Worm (Caenorhabditis elegans) whole organism, young adult: ENCODE measurements around the gene ogt-1.
A peak's percentile ranks its signal among the peaks of the same experiment; 100 is the strongest.

Source experiments
- B0019.2 ChIP-seq: fragments of 200-800 bp; sonication (Bioruptor generic); conservative IDR thresholded peaks from 2 replicates; pipeline ENCODE4 v1.3.6; 2022; ENCODE audit warnings: missing genetic modification reagents, missing genetic modification characterization, missing compliant biosample characterization
- D2030.7 ChIP-seq: fragments of 200-800 bp; sonication (Bioruptor generic); IDR thresholded peaks from 2 replicates; pipeline ENCODE4 v1.3.6; 2022; ENCODE audit warnings: missing genetic modification reagents, missing genetic modification characterization, missing compliant biosample characterization
- K11D2.4 ChIP-seq: fragments of 200-800 bp; sonication (Bioruptor generic); IDR thresholded peaks from 2 replicates; pipeline ENCODE4 v1.3.6; 2022; ENCODE audit warnings: missing genetic modification reagents, missing genetic modification characterization, missing compliant biosample characterization
- K12H6.12 ChIP-seq: fragments of 200-800 bp; sonication (Bioruptor generic); optimal IDR thresholded peaks from 2 replicates; lab custom pipeline; 2018; ENCODE audit warnings: mild to moderate bottlenecking, missing genetic modification characterization, missing compliant biosample characterization
- Y53G8AR.9 ChIP-seq: fragments of 200-800 bp; sonication (Bioruptor generic); conservative IDR thresholded peaks from 2 replicates; pipeline ENCODE4 v1.3.6; 2022; ENCODE audit warnings: missing genetic modification reagents, missing genetic modification characterization, missing compliant biosample characterization
- ama-1 ChIP-seq, 3 experiments: fragments of 150-350 bp in 1 of 3; sonication (generic microtip) in 2 of 3; optimal IDR thresholded peaks; 2 replicates each; lab custom pipeline; 2014 to 2018; ENCODE audit warnings: missing biosample characterization in 2 of 3, missing genetic modification characterization in 2 of 3, missing genetic modification reagents in 2 of 3
- aptf-2 ChIP-seq: fragments of 200-800 bp; sonication (Bioruptor generic); conservative IDR thresholded peaks from 2 replicates; pipeline ENCODE4 v1.3.6; 2022; ENCODE audit warnings: missing genetic modification reagents, missing genetic modification characterization, missing compliant biosample characterization
- aptf-3 ChIP-seq: fragments of 200-800 bp; sonication (Bioruptor generic); IDR thresholded peaks from 2 replicates; pipeline ENCODE4 v1.3.6; 2022; ENCODE audit warnings: missing genetic modification characterization, missing compliant biosample characterization
- attf-3 ChIP-seq: fragments of 200-800 bp; sonication (Bioruptor generic); conservative IDR thresholded peaks from 2 replicates; pipeline ENCODE4 v1.3.6; 2022; ENCODE audit warnings: missing genetic modification reagents, missing genetic modification characterization, missing compliant biosample characterization
- bed-1 ChIP-seq: fragments of 200-800 bp; sonication (Bioruptor generic); IDR thresholded peaks from 2 replicates; pipeline ENCODE4 v1.3.6; 2022; ENCODE audit warnings: missing genetic modification reagents, missing genetic modification characterization, missing compliant biosample characterization
- ceh-40 ChIP-seq: fragments of 200-800 bp; sonication (Bioruptor generic); IDR thresholded peaks from 2 replicates; pipeline ENCODE4 v1.3.6; 2022; ENCODE audit warnings: missing genetic modification characterization, missing compliant biosample characterization
- ceh-79 ChIP-seq: sonication (generic microtip); optimal IDR thresholded peaks from 2 replicates; lab custom pipeline; 2017; ENCODE audit warnings: mild to moderate bottlenecking, missing genetic modification characterization, missing compliant biosample characterization
- ceh-91 ChIP-seq: fragments of 200-800 bp; sonication (Bioruptor generic); IDR thresholded peaks from 2 replicates; pipeline ENCODE4 v1.3.6; 2022; ENCODE audit warnings: missing genetic modification reagents, missing genetic modification characterization, missing compliant biosample characterization
- dox-1 ChIP-seq: fragments of 200-800 bp; sonication (Bioruptor generic); IDR thresholded peaks from 2 replicates; pipeline ENCODE4 v1.3.6; 2022; ENCODE audit warnings: missing genetic modification reagents, missing genetic modification characterization, missing compliant biosample characterization
- dpl-1 ChIP-seq: fragments of 150-350 bp; optimal IDR thresholded peaks from 2 replicates; lab custom pipeline; 2014; ENCODE audit warnings: missing biosample characterization, missing genetic modification reagents, missing genetic modification characterization
- efl-1 ChIP-seq: fragments of 150-350 bp; optimal IDR thresholded peaks from 2 replicates; lab custom pipeline; 2014; ENCODE audit warnings: missing biosample characterization, missing genetic modification reagents, missing genetic modification characterization
- ekl-4 ChIP-seq: fragments of 200-800 bp; sonication (Bioruptor generic); IDR thresholded peaks from 2 replicates; pipeline ENCODE4 v1.3.6; 2022; ENCODE audit warnings: missing genetic modification reagents, missing genetic modification characterization, missing compliant biosample characterization
- fkh-3 ChIP-seq: sonication (generic microtip); optimal IDR thresholded peaks from 2 replicates; lab custom pipeline; 2016; ENCODE audit warnings: mild to moderate bottlenecking, missing genetic modification characterization, missing compliant biosample characterization
- hmg-1.2 ChIP-seq: fragments of 200-800 bp; sonication (Bioruptor generic); IDR thresholded peaks from 2 replicates; pipeline ENCODE4 v1.3.6; 2022; ENCODE audit warnings: missing genetic modification reagents, missing genetic modification characterization, missing compliant biosample characterization
- hsf-1 ChIP-seq: fragments of 200-800 bp; sonication (Bioruptor generic); IDR thresholded peaks from 2 replicates; pipeline ENCODE4 v1.3.6; 2022; ENCODE audit warnings: missing genetic modification reagents, missing genetic modification characterization, missing compliant biosample characterization
- let-526 ChIP-seq: fragments of 200-800 bp; sonication (Bioruptor generic); IDR thresholded peaks from 2 replicates; pipeline ENCODE4 v1.3.6; 2022; ENCODE audit warnings: missing genetic modification reagents, missing genetic modification characterization, missing compliant biosample characterization
- lin-54 ChIP-seq: fragments of 200-800 bp; sonication (Bioruptor generic); optimal IDR thresholded peaks from 2 replicates; lab custom pipeline; 2018; ENCODE audit warnings: mild to moderate bottlenecking, missing genetic modification characterization, missing compliant biosample characterization
- lsl-1 ChIP-seq: fragments of 200-800 bp; sonication (Bioruptor generic); optimal IDR thresholded peaks from 2 replicates; lab custom pipeline; 2018; ENCODE audit warnings: mild to moderate bottlenecking, missing genetic modification characterization, moderate library complexity, missing compliant biosample characterization
- madf-3 ChIP-seq: fragments of 200-800 bp; sonication (Bioruptor generic); IDR thresholded peaks from 2 replicates; pipeline ENCODE4 v1.3.6; 2022; ENCODE audit warnings: missing genetic modification reagents, missing genetic modification characterization, missing compliant biosample characterization
- madf-6 ChIP-seq: fragments of 200-800 bp; sonication (Bioruptor generic); IDR thresholded peaks from 2 replicates; pipeline ENCODE4 v1.3.6; 2022; ENCODE audit warnings: missing genetic modification reagents, missing genetic modification characterization, missing compliant biosample characterization
- mel-28 ChIP-seq: sonication (generic microtip); optimal IDR thresholded peaks from 2 replicates; lab custom pipeline; 2016; ENCODE audit warnings: borderline replicate concordance, mild to moderate bottlenecking, missing genetic modification characterization, missing compliant biosample characterization
- nfya-2 ChIP-seq: fragments of 200-800 bp; sonication (Bioruptor generic); IDR thresholded peaks from 2 replicates; pipeline ENCODE4 v1.3.6; 2022; ENCODE audit warnings: missing genetic modification reagents, missing genetic modification characterization, missing compliant biosample characterization
- nfyb-1 ChIP-seq: fragments of 200-800 bp; sonication (Bioruptor generic); IDR thresholded peaks from 2 replicates; pipeline ENCODE4 v1.3.6; 2022; ENCODE audit warnings: missing genetic modification reagents, missing genetic modification characterization, missing compliant biosample characterization
- pha-4 ChIP-seq: fragments of 150-350 bp; sonication (generic microtip); optimal IDR thresholded peaks from 2 replicates; lab custom pipeline; 2014; ENCODE audit warnings: missing biosample characterization, missing genetic modification reagents, missing genetic modification characterization
- rcor-1 ChIP-seq: fragments of 200-800 bp; sonication (Bioruptor generic); IDR thresholded peaks from 2 replicates; pipeline ENCODE4 v1.3.6; 2022; ENCODE audit warnings: missing genetic modification reagents, missing genetic modification characterization, missing compliant biosample characterization
- rpc-1 ChIP-seq, 2 experiments: fragments of 150-350 bp in 1 of 2; sonication (generic microtip) in 1 of 2; optimal IDR thresholded peaks; 2 replicates each; lab custom pipeline; 2014 to 2018; ENCODE audit warnings: missing biosample characterization in 1 of 2, missing genetic modification characterization in 1 of 2, missing genetic modification reagents in 1 of 2, missing genotype in 1 of 2
- snpc-1.1 ChIP-seq: sonication (generic microtip); optimal IDR thresholded peaks from 2 replicates; lab custom pipeline; 2017; ENCODE audit warnings: missing genetic modification characterization, mild to moderate bottlenecking, missing compliant biosample characterization, antibody characterized with exemption, moderate library complexity, missing genotype, missing genetic modification reagents; ENCODE audit not compliant: insufficient read depth
- snpc-1.3 ChIP-seq: sonication (generic microtip); optimal IDR thresholded peaks from 2 replicates; lab custom pipeline; 2017; ENCODE audit warnings: missing genetic modification characterization, mild to moderate bottlenecking, missing compliant biosample characterization, antibody characterized with exemption, moderate library complexity, missing genotype, missing genetic modification reagents; ENCODE audit not compliant: insufficient read depth
- snpc-4 ChIP-seq, 5 experiments: fragments of 150-350 bp in 1 of 5; sonication (generic microtip) in 4 of 5; optimal IDR thresholded peaks; 2 replicates each; lab custom pipeline; 2014 to 2018; ENCODE audit warnings: missing genetic modification characterization in 5 of 5, missing biosample characterization in 3 of 5, antibody characterized with exemption in 2 of 5, mild to moderate bottlenecking in 2 of 5, missing compliant biosample characterization in 2 of 5, missing genotype in 2 of 5, moderate library complexity in 2 of 5, missing genetic modification reagents in 1 of 5
- tbp1 ChIP-seq: fragments of 200-800 bp; sonication (Bioruptor generic); optimal IDR thresholded peaks from 2 replicates; lab custom pipeline; 2018; ENCODE audit warnings: mild to moderate bottlenecking, missing genetic modification characterization, missing compliant biosample characterization
- zfh-2 ChIP-seq: fragments of 200-800 bp; sonication (Bioruptor generic); conservative IDR thresholded peaks from 2 replicates; pipeline ENCODE4 v1.3.6; 2022; ENCODE audit warnings: missing genetic modification reagents, missing genetic modification characterization, missing compliant biosample characterization
- zim-3 ChIP-seq: sonication (generic microtip); optimal IDR thresholded peaks from 2 replicates; lab custom pipeline; 2017; ENCODE audit warnings: mild to moderate bottlenecking, missing genetic modification characterization, moderate library complexity, missing compliant biosample characterization
- ztf-3 ChIP-seq: fragments of 200-800 bp; sonication (Bioruptor generic); optimal IDR thresholded peaks from 2 replicates; lab custom pipeline; 2018; ENCODE audit warnings: mild to moderate bottlenecking, missing genetic modification characterization, missing compliant biosample characterization

ogt-1 gene

ce11 chrIII:7197973-7198372, 44.4 kb upstream of the ogt-1 start, which contains the start of gene exos-9:
Gene exos-9 (minus strand): TSS chrIII:7198073.
- TF ChIP-seq hsf-1 (GFP tag; lab: Robert Waterston, UW): no peak
- peak; percentile 2 for TF ChIP-seq lin-54 (GFP tag; lab: Kevin White, UChicago)
- TF ChIP-seq snpc-4 (GFP tag; optimal IDR thresholded peaks at IDR 0.05; lab: Kevin White, UChicago): no peak
- peak in 1 of 4 experiments; percentile 19 for TF ChIP-seq snpc-4 (tag; optimal IDR thresholded peaks at IDR 0.05; lab: Kevin White, UChicago)

ce11 chrIII:7195325-7195724, 41.7 kb upstream of the ogt-1 start, which contains the start of gene F37C12.18:
Gene F37C12.18 (minus strand): TSS chrIII:7195425.
- TF ChIP-seq dpl-1 (GFP tag; lab: Kevin White, UChicago) (no peak), rcor-1 (GFP tag; lab: Robert Waterston, UW) (no peak), snpc-1.3 (no peak), let-526 (GFP tag; lab: Robert Waterston, UW) (no peak), fkh-3 (no peak), ceh-40 (GFP tag; lab: Robert Waterston, UW) (no peak), snpc-1.1 (tag; lab: Kevin White, UChicago) (no peak), ceh-79 (tag; lab: Kevin White, UChicago) (no peak), ztf-3 (GFP tag; lab: Kevin White, UChicago) (no peak), bed-1 (no peak), ama-1 (optimal IDR thresholded peaks at IDR 0.05; lab: Kevin White, UChicago) (no peak), ama-1 (GFP tag; optimal IDR thresholded peaks at IDR 0.05; lab: Kevin White, UChicago) (no peak)

ce11 chrIII:7192942-7193665, 39.5 kb upstream of the ogt-1 start, which contains the start of gene mec-14:
Gene mec-14 (minus strand): TSS chrIII:7192992.
- peak; percentile 54; the same call in 1 of the 2 replicates for TF ChIP-seq hmg-1.2 (GFP tag; lab: Robert Waterston, UW)
- TF ChIP-seq mel-28: no peak
- no peak for TF ChIP-seq K11D2.4 (GFP tag; lab: Robert Waterston, UW)
- TF ChIP-seq zim-3 (tag; lab: Kevin White, UChicago): no peak
- TF ChIP-seq zfh-2 (GFP tag; lab: Robert Waterston, UW): no peak

- TF ChIP-seq D2030.7 (GFP tag; lab: Robert Waterston, UW) (0 out of 2 replicates have a peak, but pooled peaks have one; percentile 25), aptf-2 (GFP tag; lab: Robert Waterston, UW) (no peak), dox-1 (GFP tag; lab: Robert Waterston, UW) (peak; percentile 49; the same call in 1 of the 2 replicates), snpc-1.1 (tag; lab: Kevin White, UChicago) (no peak), Y53G8AR.9 (GFP tag; lab: Robert Waterston, UW) (0 out of 2 replicates have a peak, but pooled peaks have one; percentile 14), snpc-1.3 (peak; percentile 26), tbp1 (GFP tag; lab: Kevin White, UChicago) (peak; percentile 47), madf-6 (peak; percentile 59), aptf-3 (GFP tag; lab: Robert Waterston, UW) (no peak), pha-4 (tag; lab: Kevin White, UChicago) (no peak), nfya-2 (no peak), rpc-1 (optimal IDR thresholded peaks at IDR 0.05; lab: Kevin White, UChicago) (no peak), rpc-1 (tag; optimal IDR thresholded peaks at IDR 0.05; lab: Kevin White, UChicago) (no peak), madf-3 (GFP tag; lab: Robert Waterston, UW) (0 out of 2 replicates have a peak, but pooled peaks have one; percentile 16), ekl-4 (GFP tag; lab: Robert Waterston, UW) (0 out of 2 replicates have a peak, but pooled peaks have one; percentile 23), bed-1 (no peak), efl-1 (GFP tag; lab: Kevin White, UChicago) (peak; percentile 42), zim-3 (tag; lab: Kevin White, UChicago) (no peak), attf-3 (GFP tag; lab: Robert Waterston, UW) (peak; percentile 34), nfyb-1 (peak; percentile 30; the same call in 1 of the 2 replicates), K11D2.4 (GFP tag; lab: Robert Waterston, UW) (no peak), ceh-40 (GFP tag; lab: Robert Waterston, UW) (no peak), dpl-1 (GFP tag; lab: Kevin White, UChicago) (peak; percentile 51), lsl-1 (GFP tag; lab: Kevin White, UChicago) (peak; percentile 21), ceh-91 (peak; percentile 21; the same call in 1 of the 2 replicates), K12H6.12 (tag; lab: Kevin White, UChicago) (peak; percentile 21), B0019.2 (GFP tag; lab: Robert Waterston, UW) (0 out of 2 replicates have a peak, but pooled peaks have one; percentile 47)
These were observed 36.1 kb upstream of the ogt-1 start, which contains the start of gene rps-21 for ce11 chrIII:7189581-7190128. Gene rps-21 (minus strand): TSS chrIII:7189631.
